Fruit fly (Drosophila melanogaster) whole organism, prepupa: ENCODE data around the gene GluRIIB.

Experiments used
- CG10631 ChIP-seq: fragments of 200-800 bp; sonication (Bioruptor generic); optimal IDR thresholded peaks from 2 replicates; lab custom pipeline; 2016; ENCODE audit warnings: missing biosample characterization, missing genetic modification characterization
- CG10669 ChIP-seq: fragments of 200-800 bp; sonication (Bioruptor generic); optimal IDR thresholded peaks from 3 replicates; lab custom pipeline; 2018; ENCODE audit warnings: missing biosample characterization, mild to moderate bottlenecking, missing genetic modification characterization, moderate library complexity
- CG11294 ChIP-seq: fragments of 200-800 bp; sonication (Bioruptor generic); IDR thresholded peaks from 2 replicates; pipeline ENCODE4 v1.3.6; 2022; ENCODE audit warnings: missing biosample characterization, missing genetic modification characterization
- CG11762 ChIP-seq: fragments of 200-800 bp; sonication (Bioruptor generic); optimal IDR thresholded peaks from 3 replicates; lab custom pipeline; 2016; ENCODE audit warnings: missing biosample characterization, missing genetic modification characterization; ENCODE audit not compliant: insufficient read depth
- CG11902 ChIP-seq: fragments of 200-800 bp; sonication (Bioruptor generic); optimal IDR thresholded peaks from 3 replicates; lab custom pipeline; 2016; ENCODE audit warnings: missing biosample characterization, missing genetic modification characterization
- CG1621 ChIP-seq: fragments of 200-800 bp; sonication (Bioruptor generic); optimal IDR thresholded peaks from 3 replicates; lab custom pipeline; 2018; ENCODE audit warnings: missing biosample characterization, mild to moderate bottlenecking, missing genetic modification characterization
- CG16779 ChIP-seq: fragments of 200-800 bp; sonication (Bioruptor generic); optimal IDR thresholded peaks from 3 replicates; lab custom pipeline; 2017; ENCODE audit warnings: missing biosample characterization, mild to moderate bottlenecking, missing genetic modification characterization
- CG32006 ChIP-seq: fragments of 200-800 bp; sonication (Bioruptor generic); optimal IDR thresholded peaks from 3 replicates; lab custom pipeline; 2017; ENCODE audit warnings: missing biosample characterization, mild to moderate bottlenecking, missing genetic modification characterization
- CG34406 ChIP-seq: fragments of 200-800 bp; sonication (Bioruptor generic); optimal IDR thresholded peaks from 3 replicates; lab custom pipeline; 2016; ENCODE audit warnings: missing biosample characterization, missing genetic modification characterization
- CG3919 ChIP-seq: fragments of 200-800 bp; sonication (Bioruptor generic); optimal IDR thresholded peaks from 3 replicates; lab custom pipeline; 2016; ENCODE audit warnings: missing biosample characterization, missing genetic modification characterization
- CG6276 ChIP-seq: fragments of 200-800 bp; sonication (Bioruptor generic); optimal IDR thresholded peaks from 2 replicates; lab custom pipeline; 2017; ENCODE audit warnings: missing biosample characterization, mild to moderate bottlenecking, missing genetic modification characterization
- CG6792 ChIP-seq: fragments of 200-800 bp; sonication (Bioruptor generic); optimal IDR thresholded peaks from 3 replicates; lab custom pipeline; 2016; ENCODE audit warnings: missing biosample characterization, missing genetic modification characterization
- CG6808 ChIP-seq: fragments of 200-800 bp; sonication (Bioruptor generic); optimal IDR thresholded peaks from 3 replicates; lab custom pipeline; 2017; ENCODE audit warnings: missing biosample characterization, missing genetic modification characterization, mild to moderate bottlenecking, moderate library complexity, missing genetic modification reagents
- CG6854 ChIP-seq: fragments of 200-800 bp; sonication (Bioruptor generic); optimal IDR thresholded peaks from 2 replicates; lab custom pipeline; 2017; ENCODE audit warnings: missing biosample characterization, mild to moderate bottlenecking, missing genetic modification characterization
- CG7368 ChIP-seq: fragments of 200-800 bp; sonication (Bioruptor generic); optimal IDR thresholded peaks from 3 replicates; lab custom pipeline; 2016; ENCODE audit warnings: missing biosample characterization, missing genetic modification characterization
- CG8119 ChIP-seq: fragments of 200-800 bp; sonication (Bioruptor generic); IDR thresholded peaks from 3 replicates; pipeline ENCODE4 v1.3.6; 2022; ENCODE audit warnings: missing biosample characterization, missing genetic modification characterization
- CG8319 ChIP-seq: fragments of 200-800 bp; sonication (Bioruptor generic); optimal IDR thresholded peaks from 3 replicates; lab custom pipeline; 2016; ENCODE audit warnings: missing biosample characterization, missing genetic modification characterization
- CG8632 ChIP-seq: fragments of 200-800 bp; sonication (Bioruptor generic); optimal IDR thresholded peaks from 3 replicates; lab custom pipeline; 2016; ENCODE audit warnings: missing biosample characterization, missing genetic modification characterization
- CG9139 ChIP-seq: fragments of 200-800 bp; sonication (Bioruptor generic); optimal IDR thresholded peaks from 3 replicates; lab custom pipeline; 2017; ENCODE audit warnings: missing biosample characterization, mild to moderate bottlenecking, missing genetic modification characterization
- Eip75B ChIP-seq: fragments of 200-800 bp; sonication (Bioruptor generic); optimal IDR thresholded peaks from 3 replicates; lab custom pipeline; 2016; ENCODE audit warnings: missing biosample characterization, missing genetic modification characterization
- Eip93F ChIP-seq: fragments of 200-800 bp; sonication (Bioruptor generic); optimal IDR thresholded peaks from 2 replicates; lab custom pipeline; 2016; ENCODE audit warnings: missing biosample characterization, mild to moderate bottlenecking, missing genetic modification characterization
- Ets21C ChIP-seq: fragments of 200-800 bp; sonication (Bioruptor generic); optimal IDR thresholded peaks from 3 replicates; lab custom pipeline; 2016; ENCODE audit warnings: missing biosample characterization, missing genetic modification characterization
- Ets96B ChIP-seq: fragments of 200-800 bp; optimal IDR thresholded peaks from 2 replicates; lab custom pipeline; 2019; ENCODE audit warnings: missing biosample characterization, mild to moderate bottlenecking, missing genetic modification characterization, moderate library complexity
- Gug ChIP-seq: fragments of 200-800 bp; sonication (Bioruptor generic); IDR thresholded peaks from 2 replicates; pipeline ENCODE4 v1.3.6; 2022; ENCODE audit warnings: missing biosample characterization, missing genetic modification characterization
- Hr38 ChIP-seq: sonication (Bioruptor generic); optimal IDR thresholded peaks from 2 replicates; lab custom pipeline; 2016; ENCODE audit warnings: missing biosample characterization, missing genetic modification characterization
- Hr4 ChIP-seq: fragments of 200-800 bp; sonication (Bioruptor generic); optimal IDR thresholded peaks from 3 replicates; lab custom pipeline; 2016; ENCODE audit warnings: missing biosample characterization, missing genetic modification characterization
- Lpt ChIP-seq: fragments of 200-800 bp; sonication (Bioruptor generic); optimal IDR thresholded peaks from 3 replicates; lab custom pipeline; 2016; ENCODE audit warnings: missing biosample characterization, missing genetic modification characterization
- OdsH ChIP-seq: fragments of 200-800 bp; sonication (Bioruptor generic); optimal IDR thresholded peaks from 3 replicates; lab custom pipeline; 2016; ENCODE audit warnings: missing biosample characterization, missing genetic modification characterization
- Sox102F ChIP-seq: fragments of 200-800 bp; sonication (Bioruptor generic); optimal IDR thresholded peaks from 2 replicates; lab custom pipeline; 2016; ENCODE audit warnings: missing biosample characterization, mild to moderate bottlenecking, missing genetic modification characterization
- Sox14 ChIP-seq: fragments of 200-800 bp; sonication (Bioruptor generic); optimal IDR thresholded peaks from 3 replicates; lab custom pipeline; 2016; ENCODE audit warnings: missing biosample characterization, missing genetic modification characterization
- Sox15 ChIP-seq: fragments of 200-800 bp; sonication (Bioruptor generic); optimal IDR thresholded peaks from 3 replicates; lab custom pipeline; 2016; ENCODE audit warnings: missing biosample characterization, missing genetic modification characterization
- achi ChIP-seq: fragments of 200-800 bp; sonication (Bioruptor generic); optimal IDR thresholded peaks from 3 replicates; lab custom pipeline; 2016; ENCODE audit warnings: missing biosample characterization, missing genetic modification characterization
- dac ChIP-seq: fragments of 200-800 bp; sonication (Bioruptor generic); optimal IDR thresholded peaks from 2 replicates; lab custom pipeline; 2017; ENCODE audit warnings: missing biosample characterization, mild to moderate bottlenecking, missing genetic modification characterization
- dsx ChIP-seq: fragments of 200-800 bp; optimal IDR thresholded peaks from 3 replicates; lab custom pipeline; 2019; ENCODE audit warnings: missing biosample characterization, mild to moderate bottlenecking, missing genetic modification characterization, moderate library complexity; ENCODE audit not compliant: poor library complexity, severe bottlenecking
- eg ChIP-seq: fragments of 200-800 bp; sonication (Bioruptor generic); IDR thresholded peaks from 3 replicates; pipeline ENCODE4 v1.3.6; 2022; ENCODE audit warnings: missing biosample characterization, missing genetic modification characterization
- esn ChIP-seq: fragments of 200-800 bp; sonication (Bioruptor generic); optimal IDR thresholded peaks from 2 replicates; lab custom pipeline; 2016; ENCODE audit warnings: missing biosample characterization, mild to moderate bottlenecking, missing genetic modification characterization, moderate library complexity
- fd59A ChIP-seq: fragments of 200-800 bp; sonication (Bioruptor generic); optimal IDR thresholded peaks from 2 replicates; lab custom pipeline; 2017; ENCODE audit warnings: missing biosample characterization, mild to moderate bottlenecking, missing genetic modification characterization, missing genetic modification reagents
- fd85E ChIP-seq: fragments of 200-800 bp; sonication (Bioruptor generic); optimal IDR thresholded peaks from 3 replicates; lab custom pipeline; 2016; ENCODE audit warnings: missing biosample characterization, missing genetic modification characterization
- fkh ChIP-seq: fragments of 200-800 bp; sonication (Bioruptor generic); optimal IDR thresholded peaks from 3 replicates; lab custom pipeline; 2017; ENCODE audit warnings: missing biosample characterization, mild to moderate bottlenecking, missing genetic modification characterization, moderate library complexity
- lz ChIP-seq: fragments of 200-800 bp; sonication (Bioruptor generic); optimal IDR thresholded peaks from 3 replicates; lab custom pipeline; 2016; ENCODE audit warnings: missing biosample characterization, missing genetic modification characterization
- net ChIP-seq: fragments of 200-800 bp; sonication (Bioruptor generic); optimal IDR thresholded peaks from 3 replicates; lab custom pipeline; 2016; ENCODE audit warnings: missing biosample characterization, missing genetic modification characterization
- salr ChIP-seq, 2 experiments: fragments of 200-800 bp; sonication (Bioruptor generic); optimal IDR thresholded peaks; 3 replicates each; lab custom pipeline; 2016 to 2018; ENCODE audit warnings: missing biosample characterization in 2 of 2, missing genetic modification characterization in 2 of 2, mild to moderate bottlenecking in 1 of 2
- spab ChIP-seq: fragments of 200-800 bp; sonication (Bioruptor generic); optimal IDR thresholded peaks from 2 replicates; lab custom pipeline; 2017; ENCODE audit warnings: missing biosample characterization, mild to moderate bottlenecking, missing genetic modification characterization, missing genetic modification reagents
- ss ChIP-seq, 2 experiments: fragments of 200-800 bp; sonication (Bioruptor generic); optimal IDR thresholded peaks; 2 replicates in 1 of 2; 3 replicates in 1 of 2; lab custom pipeline; 2017 to 2018; ENCODE audit warnings: mild to moderate bottlenecking in 2 of 2, missing biosample characterization in 2 of 2, missing genetic modification characterization in 2 of 2, moderate library complexity in 1 of 2
- svp ChIP-seq: fragments of 200-800 bp; sonication (Bioruptor generic); peaks from one replicate; lab custom pipeline; 2016; ENCODE audit warnings: missing biosample characterization, missing genetic modification characterization

GluRIIB gene

DNA sequence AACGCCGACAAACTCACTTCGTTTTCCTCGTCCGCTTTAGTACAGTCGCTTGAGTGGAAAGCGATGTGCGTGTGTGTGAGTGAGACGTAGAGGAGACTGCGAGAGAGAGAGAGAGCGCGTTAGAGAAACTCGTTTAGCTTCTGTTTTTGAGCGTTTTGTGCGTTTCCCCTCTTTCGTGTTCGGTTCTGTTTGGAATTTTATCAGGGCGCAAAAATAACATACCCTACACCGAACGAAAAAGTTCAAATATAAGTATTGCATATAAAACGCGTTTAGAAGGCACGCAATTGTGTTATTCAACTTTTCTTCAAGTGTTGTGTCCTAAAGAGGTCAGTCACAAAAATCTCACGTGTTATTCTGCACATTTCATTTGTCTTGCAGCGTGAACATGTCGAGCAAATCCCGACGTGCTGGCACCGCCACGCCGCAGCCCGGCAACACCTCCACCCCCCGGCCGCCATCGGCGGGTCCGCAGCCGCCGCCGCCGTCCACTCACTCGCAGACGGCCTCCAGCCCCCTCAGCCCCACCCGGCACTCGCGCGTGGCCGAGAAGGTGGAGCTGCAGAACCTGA, 16.1 kb upstream of the GluRIIB start (continued):
- no peak for TF ChIP-seq Hr38 (GFP tag; lab: Kevin White, UChicago)

DNA sequence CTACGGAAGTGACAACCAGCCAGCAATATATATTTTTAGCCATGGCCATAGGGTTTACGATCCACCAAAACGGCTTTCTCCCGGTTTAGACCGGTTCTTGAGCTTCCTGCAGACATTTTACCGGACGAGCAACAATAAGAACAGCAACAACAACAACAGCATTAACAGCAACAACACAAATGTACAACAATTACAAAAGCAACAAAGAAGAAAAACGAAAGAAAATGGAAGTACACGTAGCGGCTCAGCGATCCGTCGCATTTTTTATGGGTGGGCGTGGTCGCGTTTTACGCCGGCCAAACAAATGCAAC, 13.0 kb upstream of the GluRIIB start:
- no peak for TF ChIP-seq Ets96B (tag; lab: Kevin White, UChicago)
- no peak for TF ChIP-seq CG3919 (GFP tag; lab: Kevin White, UChicago)
- peak; percentile 61 for TF ChIP-seq CG1621 (tag; lab: Kevin White, UChicago)
- TF ChIP-seq esn (GFP tag; lab: Kevin White, UChicago): no peak
- no peak for TF ChIP-seq achi (GFP tag; lab: Kevin White, UChicago)
- TF ChIP-seq dac: no peak
- no peak for TF ChIP-seq Gug (GFP tag; lab: Robert Waterston, UW)
- TF ChIP-seq fd59A (GFP tag; lab: Kevin White, UChicago): peak; percentile 4
- peak; percentile 45 for TF ChIP-seq Lpt
- no peak for TF ChIP-seq Eip75B (GFP tag; lab: Kevin White, UChicago)
- no peak for TF ChIP-seq Sox102F (GFP tag; lab: Kevin White, UChicago)
- peak; percentile 15 for TF ChIP-seq CG9139 (GFP tag; lab: Kevin White, UChicago)
- TF ChIP-seq salr (GFP tag; optimal IDR thresholded peaks at IDR 0.05; lab: Kevin White, UChicago): no peak
- no peak for TF ChIP-seq Eip93F
- TF ChIP-seq CG8632: no peak
- no peak for TF ChIP-seq CG11294 (GFP tag; lab: Robert Waterston, UW)
- TF ChIP-seq lz: no peak
- no peak for TF ChIP-seq fkh (GFP tag; lab: Kevin White, UChicago)
- TF ChIP-seq eg: no peak
- TF ChIP-seq CG11902 (GFP tag; lab: Kevin White, UChicago): no peak
- no peak for TF ChIP-seq CG10631 (GFP tag; lab: Kevin White, UChicago)

DNA sequence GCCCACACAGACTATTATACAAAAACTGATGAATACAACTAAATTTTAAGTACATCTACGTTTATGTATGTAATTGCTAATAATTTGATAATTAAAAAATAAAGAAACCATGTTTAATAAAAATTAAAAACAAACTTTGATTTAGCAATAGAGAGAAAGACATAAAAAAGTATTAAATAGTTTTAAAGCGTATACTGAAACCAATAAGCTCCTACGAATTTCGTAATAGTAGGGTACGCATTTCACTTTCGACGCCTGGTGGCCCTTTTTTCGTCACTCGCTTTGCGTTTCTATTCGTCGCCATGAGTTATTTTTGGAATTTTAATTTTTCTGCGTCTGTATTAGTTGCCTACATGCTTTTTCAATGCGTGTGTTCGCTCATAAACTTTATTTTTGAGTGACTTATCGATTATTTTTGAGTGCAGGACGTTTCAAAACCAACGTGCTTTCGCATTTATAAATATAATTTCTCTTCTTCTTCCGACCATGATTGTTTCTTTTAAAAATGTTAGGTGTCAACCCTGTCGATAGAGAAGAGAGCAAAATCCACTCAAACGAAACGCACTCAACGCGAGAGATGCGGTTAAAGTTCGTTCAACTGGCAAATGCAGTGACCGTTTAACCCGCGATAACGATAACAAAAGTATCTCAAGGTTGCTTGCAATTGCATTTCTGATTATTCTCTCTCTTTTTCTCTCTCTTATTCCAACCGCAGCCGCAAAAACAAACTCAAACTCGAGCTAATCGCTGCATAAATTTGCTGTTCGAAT, 12.4 kb upstream of the GluRIIB start, which contains the start of gene Oscillin:
TSS of gene Oscillin (plus strand) at position 569 of the 770 bp plus-strand sequence.
- TF ChIP-seq CG8119 (GFP tag; lab: Robert Waterston, UW): peak; percentile 57; the same call in 1 of the 3 replicates
- peak; percentile 68 for TF ChIP-seq CG6792 (GFP tag; lab: Kevin White, UChicago)
- TF ChIP-seq net: peak; percentile 80
- TF ChIP-seq Sox14 (GFP tag; lab: Kevin White, UChicago): peak; percentile 38
- peak; percentile 81 for TF ChIP-seq Ets96B (tag; lab: Kevin White, UChicago)
- TF ChIP-seq spab (GFP tag; lab: Kevin White, UChicago): peak; percentile 70
- TF ChIP-seq Sox102F (GFP tag; lab: Kevin White, UChicago): peak; percentile 36
- TF ChIP-seq esn (GFP tag; lab: Kevin White, UChicago): peak; percentile 53
- TF ChIP-seq fkh (GFP tag; lab: Kevin White, UChicago): no peak
- TF ChIP-seq ss (GFP tag; optimal IDR thresholded peaks at IDR 0.05; lab: Kevin White, UChicago): peak; percentile 55 to 80
- peak; percentile 78 for TF ChIP-seq CG32006
- TF ChIP-seq CG34406: peak; percentile 65
- peak; percentile 96 for TF ChIP-seq svp (GFP tag; lab: Kevin White, UChicago)
- peak; percentile 55 for TF ChIP-seq Sox15 (GFP tag; lab: Kevin White, UChicago)
- peak; percentile 66 for TF ChIP-seq CG11762 (GFP tag; lab: Kevin White, UChicago)
- TF ChIP-seq lz: peak; percentile 70
- TF ChIP-seq fd85E (GFP tag; lab: Kevin White, UChicago): peak; percentile 18
- TF ChIP-seq CG6808 (GFP tag; lab: Kevin White, UChicago): peak; percentile 77
- peak; percentile 55 for TF ChIP-seq CG6276 (GFP tag; lab: Kevin White, UChicago)
- peak; percentile 62 for TF ChIP-seq CG10669 (GFP tag; lab: Kevin White, UChicago)
- TF ChIP-seq Hr4 (GFP tag; lab: Kevin White, UChicago): peak; percentile 65
- TF ChIP-seq Gug (GFP tag; lab: Robert Waterston, UW): peak; percentile 63
- TF ChIP-seq CG8319: peak; percentile 52
- peak; percentile 37 for TF ChIP-seq OdsH (GFP tag; lab: Kevin White, UChicago)
- peak; percentile 58 for TF ChIP-seq CG10631 (GFP tag; lab: Kevin White, UChicago)
- TF ChIP-seq CG8632: peak; percentile 70
- no peak for TF ChIP-seq CG9139 (GFP tag; lab: Kevin White, UChicago)
- TF ChIP-seq CG6854 (GFP tag; lab: Kevin White, UChicago): peak; percentile 51
- TF ChIP-seq CG7368: peak; percentile 56
- no peak for TF ChIP-seq dac
- peak; percentile 71 for TF ChIP-seq dsx (GFP tag; lab: Kevin White, UChicago)
- TF ChIP-seq Hr38 (GFP tag; lab: Kevin White, UChicago): no peak
- TF ChIP-seq Ets21C (GFP tag; lab: Kevin White, UChicago): no peak
- TF ChIP-seq CG16779 (tag; lab: Kevin White, UChicago): peak; percentile 22
